Fruit fly (Drosophila melanogaster) whole organism, prepupa: ENCODE data around the gene CG5644.

Experiments used
- Blimp-1 ChIP-seq: fragments of 200-800 bp; sonication (Bioruptor generic); optimal IDR thresholded peaks from 3 replicates; lab custom pipeline; 2017; ENCODE audit warnings: missing biosample characterization, missing genetic modification characterization, mild to moderate bottlenecking, moderate library complexity, missing genetic modification reagents
- CG11294 ChIP-seq: fragments of 200-800 bp; sonication (Bioruptor generic); IDR thresholded peaks from 2 replicates; pipeline ENCODE4 v1.3.6; 2022; ENCODE audit warnings: missing biosample characterization, missing genetic modification characterization
- CG16779 ChIP-seq: fragments of 200-800 bp; sonication (Bioruptor generic); optimal IDR thresholded peaks from 3 replicates; lab custom pipeline; 2017; ENCODE audit warnings: missing biosample characterization, mild to moderate bottlenecking, missing genetic modification characterization
- CG32006 ChIP-seq: fragments of 200-800 bp; sonication (Bioruptor generic); optimal IDR thresholded peaks from 3 replicates; lab custom pipeline; 2017; ENCODE audit warnings: missing biosample characterization, mild to moderate bottlenecking, missing genetic modification characterization
- CG8632 ChIP-seq: fragments of 200-800 bp; sonication (Bioruptor generic); optimal IDR thresholded peaks from 3 replicates; lab custom pipeline; 2016; ENCODE audit warnings: missing biosample characterization, missing genetic modification characterization
- CG9139 ChIP-seq: fragments of 200-800 bp; sonication (Bioruptor generic); optimal IDR thresholded peaks from 3 replicates; lab custom pipeline; 2017; ENCODE audit warnings: missing biosample characterization, mild to moderate bottlenecking, missing genetic modification characterization
- Eip78C ChIP-seq: fragments of 200-800 bp; sonication (Bioruptor generic); peaks from one replicate; lab custom pipeline; 2016; ENCODE audit warnings: missing biosample characterization, missing genetic modification characterization
- Lpt ChIP-seq: fragments of 200-800 bp; sonication (Bioruptor generic); optimal IDR thresholded peaks from 3 replicates; lab custom pipeline; 2016; ENCODE audit warnings: missing biosample characterization, missing genetic modification characterization
- Sox102F ChIP-seq: fragments of 200-800 bp; sonication (Bioruptor generic); optimal IDR thresholded peaks from 2 replicates; lab custom pipeline; 2016; ENCODE audit warnings: missing biosample characterization, mild to moderate bottlenecking, missing genetic modification characterization
- Sox14 ChIP-seq: fragments of 200-800 bp; sonication (Bioruptor generic); optimal IDR thresholded peaks from 3 replicates; lab custom pipeline; 2016; ENCODE audit warnings: missing biosample characterization, missing genetic modification characterization
- achi ChIP-seq: fragments of 200-800 bp; sonication (Bioruptor generic); optimal IDR thresholded peaks from 3 replicates; lab custom pipeline; 2016; ENCODE audit warnings: missing biosample characterization, missing genetic modification characterization
- acj6 ChIP-seq: fragments of 200-800 bp; sonication (Bioruptor generic); optimal IDR thresholded peaks from 3 replicates; lab custom pipeline; 2016; ENCODE audit warnings: missing biosample characterization, missing genetic modification characterization
- fkh ChIP-seq: fragments of 200-800 bp; sonication (Bioruptor generic); optimal IDR thresholded peaks from 3 replicates; lab custom pipeline; 2017; ENCODE audit warnings: missing biosample characterization, mild to moderate bottlenecking, missing genetic modification characterization, moderate library complexity
- spab ChIP-seq: fragments of 200-800 bp; sonication (Bioruptor generic); optimal IDR thresholded peaks from 2 replicates; lab custom pipeline; 2017; ENCODE audit warnings: missing biosample characterization, mild to moderate bottlenecking, missing genetic modification characterization, missing genetic modification reagents

dm6 chr3L:9029183-9029789, 49.6 kb upstream of the CG5644 start:
- TF ChIP-seq Lpt (GFP tag; lab: Kevin White, UChicago) (no peak), CG16779 (tag; lab: Kevin White, UChicago) (no peak), CG8632 (GFP tag; lab: Kevin White, UChicago) (no peak), spab (GFP tag; lab: Kevin White, UChicago) (no peak), achi (no peak), CG11294 (GFP tag; lab: Robert Waterston, UW) (no peak), Eip78C (GFP tag; lab: Kevin White, UChicago) (no peak), acj6 (no peak), CG32006 (GFP tag; lab: Kevin White, UChicago) (no peak), Sox102F (GFP tag; lab: Kevin White, UChicago) (no peak), fkh (GFP tag; lab: Kevin White, UChicago) (no peak), CG9139 (GFP tag; lab: Kevin White, UChicago) (no peak), Sox14 (no peak), Blimp-1 (GFP tag; lab: Kevin White, UChicago) (no peak)
